Worm (Caenorhabditis elegans): ENCODE measurements around the gene clec-6.

ce11 chrIII:4852025-4852424 lies 35.2 kb downstream of the clec-6 start, which contains the start of gene ced-4:
- TF ChIP-seq ztf-23 (GFP tag; IDR thresholded peaks at IDR 0.05) (no peak), T22C8.4 (GFP tag; IDR thresholded peaks at IDR 0.05) (no peak), med-1 (GFP tag; optimal IDR thresholded peaks at IDR 0.05; ENCODE audit: insufficient read depth) (no peak), cog-1 (tag; optimal IDR thresholded peaks at IDR 0.05) (no peak), flt-1 (GFP tag; IDR thresholded peaks at IDR 0.05) (no peak), ref-1 (GFP tag; conservative IDR thresholded peaks at IDR 0.05) (no peak), tab-1 (GFP tag; IDR thresholded peaks at IDR 0.05) (no peak)
